Worm (Caenorhabditis elegans): Measurements from ENCODE around the gene srh-244.
"Not testable (repeated sequence)": the region's sequence is repeated elsewhere in the genome, so short reads cannot be mapped to it uniquely, and the experiment has no call there.

Gene srh-244

ce11 chrV:7326928-7327327, 16.7 kb upstream of the srh-244 start, which contains the start of gene F10G2.4:
Gene F10G2.4, plus strand, starts transcription at chrV:7327228.
- TF ChIP-seq ztf-23 (GFP tag; IDR thresholded peaks at IDR 0.05) (no peak), ztf-29 (GFP tag; IDR thresholded peaks at IDR 0.05) (no peak), tab-1 (GFP tag; IDR thresholded peaks at IDR 0.05) (no peak), cog-1 (tag; optimal IDR thresholded peaks at IDR 0.05) (no peak)

- TF ChIP-seq med-1 (GFP tag; optimal IDR thresholded peaks at IDR 0.05; ENCODE audit: insufficient read depth) (no peak), ref-1 (GFP tag; conservative IDR thresholded peaks at IDR 0.05) (no peak)
Measured at ce11 chrV:7328092-7328491, 15.5 kb upstream of the srh-244 start, which contains the start of gene clec-7. Gene clec-7, plus strand, starts transcription at chrV:7328392.

ce11 chrV:7330868-7331267, 12.8 kb upstream of the srh-244 start, which contains the start of gene F10G2.2:
Gene F10G2.2, plus strand, starts transcription at chrV:7331168.
- TF ChIP-seq T22C8.4 (GFP tag; IDR thresholded peaks at IDR 0.05) (no peak), cog-1 (tag; optimal IDR thresholded peaks at IDR 0.05) (no peak), flt-1 (GFP tag; IDR thresholded peaks at IDR 0.05) (no peak)

ce11 chrV:7332253-7332652, 11.4 kb upstream of the srh-244 start, which contains the start of gene F10G2.1:
Gene F10G2.1, plus strand, starts transcription at chrV:7332553.
- TF ChIP-seq med-1 (GFP tag; optimal IDR thresholded peaks at IDR 0.05; ENCODE audit: insufficient read depth) (no peak), ztf-29 (GFP tag; IDR thresholded peaks at IDR 0.05) (no peak), cog-1 (tag; optimal IDR thresholded peaks at IDR 0.05) (no peak), flt-1 (GFP tag; IDR thresholded peaks at IDR 0.05) (no peak), tab-1 (GFP tag; IDR thresholded peaks at IDR 0.05) (no peak), ztf-23 (GFP tag; IDR thresholded peaks at IDR 0.05) (no peak), ref-1 (GFP tag; conservative IDR thresholded peaks at IDR 0.05) (no peak), T22C8.4 (GFP tag; IDR thresholded peaks at IDR 0.05) (no peak), klf-2 (GFP tag; conservative IDR thresholded peaks at IDR 0.05) (no peak)

ce11 chrV:7337218-7337617, 6.4 kb upstream of the srh-244 start, which contains the start of gene F10G2.7:
Gene F10G2.7, minus strand, starts transcription at chrV:7337318.
- TF ChIP-seq klf-2 (GFP tag; conservative IDR thresholded peaks at IDR 0.05); ztf-29 (GFP tag; IDR thresholded peaks at IDR 0.05); T22C8.4 (GFP tag; IDR thresholded peaks at IDR 0.05): not testable (repeated sequence)

ce11 chrV:7339831-7340230, 3.8 kb upstream of the srh-244 start, which contains the start of gene srh-187:
Gene srh-187, minus strand, starts transcription at chrV:7339931.
- TF ChIP-seq T22C8.4 (GFP tag; IDR thresholded peaks at IDR 0.05) (no peak), klf-2 (GFP tag; conservative IDR thresholded peaks at IDR 0.05) (no peak)

- TF ChIP-seq flt-1 (GFP tag; IDR thresholded peaks at IDR 0.05): no peak
- no peak for TF ChIP-seq ztf-23 (GFP tag; IDR thresholded peaks at IDR 0.05)
- no peak for TF ChIP-seq ref-1 (GFP tag; conservative IDR thresholded peaks at IDR 0.05)
- TF ChIP-seq ztf-29 (GFP tag; IDR thresholded peaks at IDR 0.05): no peak
- no peak for TF ChIP-seq cog-1 (tag; optimal IDR thresholded peaks at IDR 0.05)
- TF ChIP-seq med-1 (GFP tag; optimal IDR thresholded peaks at IDR 0.05; ENCODE audit: insufficient read depth): no peak
- no peak for TF ChIP-seq T22C8.4 (GFP tag; IDR thresholded peaks at IDR 0.05)
- no peak for TF ChIP-seq klf-2 (GFP tag; conservative IDR thresholded peaks at IDR 0.05)
- no peak for TF ChIP-seq tab-1 (GFP tag; IDR thresholded peaks at IDR 0.05)
Measured at ce11 chrV:7341942-7342341, 1.7 kb upstream of the srh-244 start, which contains the start of the genes nhr-263 and nhr-148. Gene nhr-263, minus strand, starts transcription at chrV:7342042. Gene nhr-148, plus strand, starts transcription at chrV:7342156.

ce11 chrV:7345494-7345893, 1.9 kb downstream of the srh-244 start, which contains the start of gene nhr-147:
Gene nhr-147, plus strand, starts transcription at chrV:7345794.
- not testable (repeated sequence) for TF ChIP-seq cog-1 (tag; optimal IDR thresholded peaks at IDR 0.05); T22C8.4 (GFP tag; IDR thresholded peaks at IDR 0.05); ztf-29 (GFP tag; IDR thresholded peaks at IDR 0.05)

ce11 chrV:7349541-7349940, 5.9 kb downstream of the srh-244 start, which contains the start of gene nhr-149:
Gene nhr-149, minus strand, starts transcription at chrV:7349641.
- no peak for TF ChIP-seq T22C8.4 (GFP tag; IDR thresholded peaks at IDR 0.05)
- no peak for TF ChIP-seq tab-1 (GFP tag; IDR thresholded peaks at IDR 0.05)
- no peak for TF ChIP-seq med-1 (GFP tag; optimal IDR thresholded peaks at IDR 0.05; ENCODE audit: insufficient read depth)
- no peak for TF ChIP-seq cog-1 (tag; optimal IDR thresholded peaks at IDR 0.05)
- no peak for TF ChIP-seq ztf-23 (GFP tag; IDR thresholded peaks at IDR 0.05)
- TF ChIP-seq ref-1 (GFP tag; conservative IDR thresholded peaks at IDR 0.05): no peak
- no peak for TF ChIP-seq ztf-29 (GFP tag; IDR thresholded peaks at IDR 0.05)
- no peak for TF ChIP-seq klf-2 (GFP tag; conservative IDR thresholded peaks at IDR 0.05)
- no peak for TF ChIP-seq flt-1 (GFP tag; IDR thresholded peaks at IDR 0.05)

- no peak for TF ChIP-seq cog-1 (tag; optimal IDR thresholded peaks at IDR 0.05)
- TF ChIP-seq ref-1 (GFP tag; conservative IDR thresholded peaks at IDR 0.05): no peak
- TF ChIP-seq flt-1 (GFP tag; IDR thresholded peaks at IDR 0.05): no peak
- no peak for TF ChIP-seq T22C8.4 (GFP tag; IDR thresholded peaks at IDR 0.05)
- TF ChIP-seq tab-1 (GFP tag; IDR thresholded peaks at IDR 0.05): no peak
- TF ChIP-seq med-1 (GFP tag; optimal IDR thresholded peaks at IDR 0.05; ENCODE audit: insufficient read depth): no peak
- TF ChIP-seq klf-2 (GFP tag; conservative IDR thresholded peaks at IDR 0.05): no peak
- TF ChIP-seq ztf-29 (GFP tag; IDR thresholded peaks at IDR 0.05): no peak
- no peak for TF ChIP-seq ztf-23 (GFP tag; IDR thresholded peaks at IDR 0.05)
Measured at ce11 chrV:7352186-7353053, 8.8 kb downstream of the srh-244 start, which contains the start of the genes srh-231 and srh-275. Gene srh-231, minus strand, starts transcription at chrV:7352236. Gene srh-275, plus strand, starts transcription at chrV:7353003.
